Fruit fly (Drosophila melanogaster): Measurements from ENCODE around the gene beat-Ib.

beat-Ib gene

DNA sequence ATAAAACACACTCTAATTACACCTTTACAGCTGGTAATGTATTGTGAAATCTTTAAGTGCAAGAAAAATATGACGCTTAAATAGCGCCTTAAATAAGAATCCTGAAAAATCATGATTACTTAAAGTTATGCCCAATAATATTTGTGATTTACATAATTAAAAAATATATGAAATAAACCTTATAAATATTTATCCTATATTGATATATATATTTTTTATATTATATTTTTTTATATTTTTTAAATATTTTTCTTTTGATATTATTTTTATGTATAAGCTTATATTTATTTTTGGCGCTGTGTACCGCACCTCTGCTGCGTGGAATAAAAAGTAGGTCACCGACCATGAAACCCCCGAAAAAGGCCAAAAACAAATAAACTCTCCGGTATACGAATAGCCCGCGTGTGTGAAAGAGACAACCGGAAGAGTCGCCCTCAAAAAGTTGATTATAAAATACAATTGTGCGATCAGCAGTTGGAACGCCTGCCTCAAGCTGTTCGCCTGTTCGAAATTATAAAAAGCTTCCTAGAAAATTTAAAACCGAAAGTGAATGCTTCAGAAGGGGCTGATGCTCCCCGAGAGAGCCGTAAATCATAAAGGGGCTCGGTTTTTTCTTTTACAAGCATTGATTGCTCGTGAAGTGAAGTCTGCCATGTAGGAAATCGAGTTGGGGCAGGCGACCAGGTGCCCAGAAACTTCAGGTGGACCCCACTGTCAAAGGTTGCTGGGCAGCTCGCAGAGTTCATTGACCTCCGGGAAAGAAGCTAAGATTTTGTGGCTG lies 53.5 kb downstream of the beat-Ib start:
- TF ChIP-seq cnc (optimal IDR thresholded peaks at IDR 0.05) (no peak), CG11617 (GFP tag; optimal IDR thresholded peaks at IDR 0.05) (no peak), tj (GFP tag; optimal IDR thresholded peaks at IDR 0.05) (peak; percentile 72)

- no peak for TF ChIP-seq CG12768 (GFP tag; optimal IDR thresholded peaks at IDR 0.05)
- no peak for TF ChIP-seq ovo (GFP tag; optimal IDR thresholded peaks at IDR 0.05)
- TF ChIP-seq Mnt (GFP tag; optimal IDR thresholded peaks at IDR 0.05) = no peak
- no peak for TF ChIP-seq Crg-1 (GFP tag; optimal IDR thresholded peaks at IDR 0.05)
- no peak for TF ChIP-seq Hr96 (GFP tag; optimal IDR thresholded peaks at IDR 0.05)
- no peak for TF ChIP-seq bab1 (GFP tag; optimal IDR thresholded peaks at IDR 0.05)
- TF ChIP-seq CG11617 (GFP tag; optimal IDR thresholded peaks at IDR 0.05) = no peak
- no peak for TF ChIP-seq tj (GFP tag; optimal IDR thresholded peaks at IDR 0.05)
- TF ChIP-seq cnc (optimal IDR thresholded peaks at IDR 0.05) = no peak
- TF ChIP-seq CG5204 (GFP tag; optimal IDR thresholded peaks at IDR 0.05) = no peak
- no peak for TF ChIP-seq CG1620 (GFP tag; optimal IDR thresholded peaks at IDR 0.05)
- TF ChIP-seq CG7045 (GFP tag; optimal IDR thresholded peaks at IDR 0.05) = no peak
These were observed 54.1 kb downstream of the beat-Ib start for dm6 chr2L:15908086-15908485.

DNA sequence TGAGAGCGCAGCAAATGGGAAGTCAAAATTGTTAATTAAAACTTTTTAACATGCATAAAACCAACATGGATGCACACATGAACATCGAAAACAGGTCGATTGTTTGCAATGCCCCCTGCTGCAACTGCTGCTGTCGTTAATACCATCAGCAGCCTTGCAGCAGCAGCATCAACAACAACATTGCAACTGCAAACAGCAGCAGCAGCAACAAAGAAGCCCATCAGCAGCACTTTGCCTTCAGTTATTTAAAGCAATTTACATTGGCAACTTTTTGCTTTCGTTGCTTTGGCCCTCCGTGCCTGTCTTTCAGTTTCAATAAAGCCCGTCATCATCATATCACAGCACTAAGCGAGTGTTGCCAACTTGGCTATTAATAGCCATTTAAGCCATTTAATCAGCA lies 54.9 kb downstream of the beat-Ib start:
- TF ChIP-seq CG1620 (GFP tag; optimal IDR thresholded peaks at IDR 0.05) = no peak
- TF ChIP-seq CG14711 (tag; optimal IDR thresholded peaks at IDR 0.05) = no peak
- no peak for TF ChIP-seq Crg-1 (GFP tag; optimal IDR thresholded peaks at IDR 0.05)
- TF ChIP-seq CG12768 (GFP tag; optimal IDR thresholded peaks at IDR 0.05) = no peak
- no peak for TF ChIP-seq Clk (GFP tag; optimal IDR thresholded peaks at IDR 0.05)
- TF ChIP-seq bab1 (GFP tag; optimal IDR thresholded peaks at IDR 0.05) = peak; percentile 0
- no peak for TF ChIP-seq pad (GFP tag; optimal IDR thresholded peaks at IDR 0.05)
- no peak for TF ChIP-seq kay (GFP tag; ENCODE audit: borderline replicate concordance)
- TF ChIP-seq CG33017 (tag; optimal IDR thresholded peaks at IDR 0.05) = no peak
- peak; percentile 88 for TF ChIP-seq tj (GFP tag; optimal IDR thresholded peaks at IDR 0.05)

- TF ChIP-seq CG7045 (GFP tag; optimal IDR thresholded peaks at IDR 0.05) (no peak), Mnt (GFP tag; optimal IDR thresholded peaks at IDR 0.05) (no peak), CG12768 (GFP tag; optimal IDR thresholded peaks at IDR 0.05) (no peak), ovo (GFP tag; optimal IDR thresholded peaks at IDR 0.05) (no peak), Hr96 (GFP tag; optimal IDR thresholded peaks at IDR 0.05) (no peak), Clk (GFP tag; optimal IDR thresholded peaks at IDR 0.05) (no peak), CG1620 (GFP tag; optimal IDR thresholded peaks at IDR 0.05) (no peak), CG14711 (tag; optimal IDR thresholded peaks at IDR 0.05) (no peak), cnc (optimal IDR thresholded peaks at IDR 0.05) (no peak), CG33017 (tag; optimal IDR thresholded peaks at IDR 0.05) (no peak), toe (GFP tag; optimal IDR thresholded peaks at IDR 0.05) (no peak)
These were observed 58.5 kb downstream of the beat-Ib start for dm6 chr2L:15903725-15904124.

dm6 chr2L:15902310-15902709 lies 59.9 kb downstream of the beat-Ib start, which contains the start of gene CG31821:
Gene CG31821, minus strand, starts transcription at chr2L:15902410.
- TF ChIP-seq CG33017 (tag; optimal IDR thresholded peaks at IDR 0.05) (no peak), pad (GFP tag; optimal IDR thresholded peaks at IDR 0.05) (no peak), tj (GFP tag; optimal IDR thresholded peaks at IDR 0.05) (no peak), toe (GFP tag; optimal IDR thresholded peaks at IDR 0.05) (no peak), bab1 (GFP tag; optimal IDR thresholded peaks at IDR 0.05) (no peak), Mnt (GFP tag; optimal IDR thresholded peaks at IDR 0.05) (no peak), Clk (GFP tag; optimal IDR thresholded peaks at IDR 0.05) (no peak), CG7045 (GFP tag; optimal IDR thresholded peaks at IDR 0.05) (no peak), Hr96 (GFP tag; optimal IDR thresholded peaks at IDR 0.05) (no peak)

DNA sequence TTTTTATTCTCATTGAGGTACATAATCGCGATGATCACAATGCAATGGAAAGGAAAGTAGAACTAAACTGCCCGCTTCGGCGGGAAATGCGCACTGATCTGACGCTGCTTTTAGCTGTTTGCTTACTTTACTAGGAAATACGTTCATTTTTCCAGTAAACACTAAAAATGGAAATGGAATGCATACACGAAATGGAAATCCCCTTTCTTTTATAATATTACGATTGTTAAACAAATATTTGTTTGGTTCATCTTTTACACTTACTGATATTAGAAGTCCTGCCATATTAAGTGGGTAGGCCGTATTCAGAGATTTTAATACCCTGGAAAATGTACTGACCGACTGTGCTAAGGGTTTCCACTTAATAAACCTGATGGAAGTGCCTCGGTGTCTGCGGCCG lies 61.8 kb downstream of the beat-Ib start, which contains the start of gene CG31823:
Gene CG31823 (minus strand): TSS at position 101 of the 400 bp plus-strand sequence.
- TF ChIP-seq CG7045 (GFP tag; optimal IDR thresholded peaks at IDR 0.05) = no peak
- no peak for TF ChIP-seq Crg-1 (GFP tag; optimal IDR thresholded peaks at IDR 0.05)
- TF ChIP-seq CG11617 (GFP tag; optimal IDR thresholded peaks at IDR 0.05) = no peak
- no peak for TF ChIP-seq CG5204 (GFP tag; optimal IDR thresholded peaks at IDR 0.05)
- no peak for TF ChIP-seq CG33017 (tag; optimal IDR thresholded peaks at IDR 0.05)
- TF ChIP-seq Clk (GFP tag; optimal IDR thresholded peaks at IDR 0.05) = no peak
- no peak for TF ChIP-seq tj (GFP tag; optimal IDR thresholded peaks at IDR 0.05)
- no peak for TF ChIP-seq Mnt (GFP tag; optimal IDR thresholded peaks at IDR 0.05)
- no peak for TF ChIP-seq CG14711 (tag; optimal IDR thresholded peaks at IDR 0.05)
- TF ChIP-seq kay (GFP tag; ENCODE audit: borderline replicate concordance) = no peak

DNA sequence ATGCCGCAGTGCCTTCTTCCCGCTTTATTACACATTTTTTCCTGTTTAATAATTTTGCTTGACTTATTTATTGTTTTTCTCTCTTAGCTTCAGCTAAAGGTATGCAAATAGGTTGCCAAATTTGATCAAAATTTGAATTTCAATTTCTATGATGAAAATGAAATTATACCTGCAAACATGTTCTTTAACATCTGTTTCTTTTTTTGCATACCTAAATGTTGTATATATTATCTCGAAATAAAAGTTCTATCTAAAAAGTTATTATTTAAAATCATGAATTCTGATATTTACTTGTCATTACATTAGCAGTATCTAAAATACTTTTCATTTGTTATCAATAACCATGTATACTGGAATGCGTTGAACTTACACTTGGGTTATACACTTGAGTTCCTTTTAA lies 67.1 kb downstream of the beat-Ib start, which contains the start of gene CG31735:
Gene CG31735 (plus strand): TSS at position 301 of the 400 bp plus-strand sequence.
- no peak for TF ChIP-seq cnc (optimal IDR thresholded peaks at IDR 0.05)
- TF ChIP-seq CG7101 (tag; optimal IDR thresholded peaks at IDR 0.05) = no peak
- no peak for TF ChIP-seq CG33017 (tag; optimal IDR thresholded peaks at IDR 0.05)
- no peak for TF ChIP-seq CG14711 (tag; optimal IDR thresholded peaks at IDR 0.05)
- TF ChIP-seq Clk (GFP tag; optimal IDR thresholded peaks at IDR 0.05) = no peak
- no peak for TF ChIP-seq tj (GFP tag; optimal IDR thresholded peaks at IDR 0.05)
- TF ChIP-seq Crg-1 (GFP tag; optimal IDR thresholded peaks at IDR 0.05) = no peak
- no peak for TF ChIP-seq kay (GFP tag; ENCODE audit: borderline replicate concordance)
- no peak for TF ChIP-seq CG1620 (GFP tag; optimal IDR thresholded peaks at IDR 0.05)
- no peak for TF ChIP-seq CG5204 (GFP tag; optimal IDR thresholded peaks at IDR 0.05)
- TF ChIP-seq ovo (GFP tag; optimal IDR thresholded peaks at IDR 0.05) = no peak
- TF ChIP-seq pad (GFP tag; optimal IDR thresholded peaks at IDR 0.05) = no peak
- no peak for TF ChIP-seq CG7045 (GFP tag; optimal IDR thresholded peaks at IDR 0.05)
- no peak for TF ChIP-seq cic (GFP tag; optimal IDR thresholded peaks at IDR 0.05)
- TF ChIP-seq Hr96 (GFP tag; optimal IDR thresholded peaks at IDR 0.05) = no peak
- TF ChIP-seq bab1 (GFP tag; optimal IDR thresholded peaks at IDR 0.05) = no peak
